Worm (Caenorhabditis elegans) whole organism, L3 larva: Measurements from ENCODE around the gene polh-1.

Experiments
- aly-2 ChIP-seq: fragments of 150-350 bp; optimal IDR thresholded peaks from 2 replicates; lab custom pipeline; 2014; ENCODE audit warnings: missing biosample characterization, missing genetic modification characterization
- ceh-16 ChIP-seq: sonication (generic microtip); optimal IDR thresholded peaks from 2 replicates; lab custom pipeline; 2017; ENCODE audit warnings: missing biosample characterization, missing genetic modification characterization
- daf-12 ChIP-seq: fragments of 150-350 bp; optimal IDR thresholded peaks from 2 replicates; lab custom pipeline; 2014; ENCODE audit warnings: missing biosample characterization, missing genetic modification reagents, missing genetic modification characterization
- elt-1 ChIP-seq: fragments of 150-350 bp; optimal IDR thresholded peaks from 2 replicates; lab custom pipeline; 2014; ENCODE audit warnings: missing biosample characterization, missing genetic modification characterization
- fos-1 ChIP-seq: fragments of 150-350 bp; optimal IDR thresholded peaks from 2 replicates; lab custom pipeline; 2014; ENCODE audit warnings: missing biosample characterization, missing genetic modification characterization
- hmg-11 ChIP-seq: sonication (generic microtip); optimal IDR thresholded peaks from 2 replicates; lab custom pipeline; 2016; ENCODE audit warnings: missing genetic modification characterization, missing compliant biosample characterization
- jun-1 ChIP-seq: fragments of 150-350 bp; optimal IDR thresholded peaks from 2 replicates; lab custom pipeline; 2014; ENCODE audit warnings: missing biosample characterization, missing genetic modification reagents, missing genetic modification characterization
- lin-39 ChIP-seq: fragments of 150-350 bp; optimal IDR thresholded peaks from 2 replicates; lab custom pipeline; 2018; ENCODE audit warnings: missing biosample characterization, missing genetic modification reagents, missing genetic modification characterization
- mdl-1 ChIP-seq: fragments of 150-350 bp; optimal IDR thresholded peaks from 2 replicates; lab custom pipeline; 2014; ENCODE audit warnings: missing biosample characterization, missing genetic modification characterization
- nhr-25 ChIP-seq: sonication (generic microtip); optimal IDR thresholded peaks from 2 replicates; lab custom pipeline; 2017; ENCODE audit warnings: missing biosample characterization, missing genetic modification characterization
- nhr-76 ChIP-seq: fragments of 150-350 bp; sonication (generic microtip); optimal IDR thresholded peaks from 5 replicates; lab custom pipeline; 2014; ENCODE audit warnings: missing biosample characterization, missing genetic modification characterization
- skn-1 ChIP-seq: fragments of 150-350 bp; optimal IDR thresholded peaks from 2 replicates; lab custom pipeline; 2014; ENCODE audit warnings: missing biosample characterization, missing genetic modification characterization
- unc-62 ChIP-seq: fragments of 150-350 bp; sonication (generic microtip); optimal IDR thresholded peaks from 4 replicates; lab custom pipeline; 2014; ENCODE audit warnings: missing biosample characterization, missing genetic modification reagents, missing genetic modification characterization
- ztf-11 ChIP-seq: fragments of 150-350 bp; optimal IDR thresholded peaks from 2 replicates; lab custom pipeline; 2014; ENCODE audit warnings: missing biosample characterization, missing genetic modification characterization

ce11 chrIII:1925786-1926185, 24.3 kb downstream of the polh-1 start:
- TF ChIP-seq elt-1 (no peak), lin-39 (tag; lab: Kevin White, UChicago) (no peak), ztf-11 (tag; lab: Kevin White, UChicago) (no peak), nhr-76 (tag; lab: Kevin White, UChicago) (no peak), jun-1 (tag; lab: Kevin White, UChicago) (no peak), ceh-16 (tag; lab: Kevin White, UChicago) (no peak), skn-1 (no peak), nhr-25 (tag; lab: Kevin White, UChicago) (no peak), aly-2 (tag; lab: Kevin White, UChicago) (no peak), unc-62 (GFP tag; lab: Kevin White, UChicago) (no peak), fos-1 (no peak), mdl-1 (tag; lab: Kevin White, UChicago) (no peak), daf-12 (no peak), hmg-11 (tag; lab: Kevin White, UChicago) (no peak)
